Worm (Caenorhabditis elegans) whole organism, L1 larva: ENCODE measurements around the gene K03H1.9.

Source experiments
- ama-1 ChIP-seq: fragments of 150-350 bp; optimal IDR thresholded peaks from 2 replicates; lab custom pipeline; 2014
- nhr-84 ChIP-seq: sonication (generic microtip); optimal IDR thresholded peaks from 2 replicates; lab custom pipeline; 2017; ENCODE audit warnings: missing biosample characterization, missing genetic modification characterization
- pqm-1 ChIP-seq: sonication (generic microtip); optimal IDR thresholded peaks from 3 replicates; lab custom pipeline; 2017; ENCODE audit warnings: missing biosample characterization, missing genetic modification characterization
- zag-1 ChIP-seq: fragments of 150-350 bp; optimal IDR thresholded peaks from 2 replicates; lab custom pipeline; 2014; ENCODE audit warnings: missing biosample characterization, missing genetic modification characterization
- ztf-11 ChIP-seq, 2 experiments: sonication (generic microtip); optimal IDR thresholded peaks; 2 replicates each; lab custom pipeline; 2016 to 2017; ENCODE audit warnings: missing genetic modification characterization in 2 of 2, missing biosample characterization in 1 of 2, missing compliant biosample characterization in 1 of 2

DNA sequence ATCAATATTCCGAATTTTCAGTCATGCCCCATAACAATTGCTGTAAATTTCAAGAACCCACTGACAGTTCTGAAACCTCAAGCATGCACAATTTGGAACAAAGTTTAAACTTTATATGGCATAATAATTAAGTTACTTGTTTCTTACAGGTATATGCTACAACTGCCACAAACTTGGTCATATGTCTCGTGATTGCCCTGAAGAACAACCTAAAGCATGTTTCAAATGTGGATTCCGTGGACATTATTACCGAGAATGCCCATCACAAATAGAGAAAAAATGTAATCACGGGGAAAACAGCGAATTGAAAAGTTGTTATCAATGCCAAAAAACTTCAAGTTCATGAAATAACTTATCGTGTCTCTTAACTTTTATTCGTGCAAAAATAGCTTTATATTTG lies 28.3 kb downstream of the K03H1.9 start:
- TF ChIP-seq ztf-11 (tag; optimal IDR thresholded peaks at IDR 0.05; lab: Kevin White, UChicago) (no peak), zag-1 (tag; lab: Kevin White, UChicago) (no peak), ama-1 (no peak), pqm-1 (tag; lab: Kevin White, UChicago) (no peak), nhr-84 (tag; lab: Kevin White, UChicago) (no peak)
